Fruit fly (Drosophila melanogaster): ENCODE measurements around the gene Bx42.
A peak's percentile ranks its signal among the peaks of the same experiment; 100 is the strongest.

Gene Bx42

DNA sequence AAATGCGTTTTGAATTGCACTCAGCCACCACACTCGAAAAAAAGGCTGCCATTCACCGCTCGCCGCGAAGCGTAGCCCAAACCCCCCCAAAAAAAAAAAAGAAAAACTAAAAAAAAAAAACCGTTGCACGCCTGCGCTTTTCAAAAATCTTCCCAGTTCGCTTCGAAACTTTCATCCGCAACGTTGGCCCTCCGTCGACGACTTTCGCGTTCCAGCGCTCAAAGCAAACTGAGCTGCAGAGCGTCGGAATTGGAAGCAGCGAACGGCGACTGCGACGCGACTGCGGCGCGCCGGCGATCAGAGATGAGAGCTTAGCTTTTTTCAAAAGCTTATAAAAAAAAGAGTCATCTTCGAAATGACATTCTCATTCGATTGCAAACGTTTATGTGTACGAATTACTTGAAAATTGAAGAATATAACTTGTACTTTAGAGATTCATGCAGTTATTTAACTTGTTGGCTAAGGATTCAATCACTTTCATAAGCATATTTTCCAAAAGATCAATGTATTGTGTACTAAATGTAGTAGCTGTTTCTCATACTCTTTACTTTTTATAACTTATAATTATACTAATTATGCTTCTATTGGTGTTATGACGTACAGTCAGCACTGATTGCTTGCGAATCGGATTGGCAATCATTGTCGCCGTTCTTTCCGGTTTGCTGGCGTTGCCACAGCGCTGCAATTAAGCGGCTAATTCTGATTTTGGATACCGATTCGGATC is 38.5 kb downstream of the Bx42 start, which contains the start of gene CG15365 (continued):
- no peak for TF ChIP-seq dsf (GFP tag; optimal IDR thresholded peaks at IDR 0.05; ENCODE audit: borderline replicate concordance)
- no peak for TF ChIP-seq pan (optimal IDR thresholded peaks at IDR 0.05)
- TF ChIP-seq CrebA (GFP tag; optimal IDR thresholded peaks at IDR 0.05; ENCODE audit: borderline replicate concordance): no peak

DNA sequence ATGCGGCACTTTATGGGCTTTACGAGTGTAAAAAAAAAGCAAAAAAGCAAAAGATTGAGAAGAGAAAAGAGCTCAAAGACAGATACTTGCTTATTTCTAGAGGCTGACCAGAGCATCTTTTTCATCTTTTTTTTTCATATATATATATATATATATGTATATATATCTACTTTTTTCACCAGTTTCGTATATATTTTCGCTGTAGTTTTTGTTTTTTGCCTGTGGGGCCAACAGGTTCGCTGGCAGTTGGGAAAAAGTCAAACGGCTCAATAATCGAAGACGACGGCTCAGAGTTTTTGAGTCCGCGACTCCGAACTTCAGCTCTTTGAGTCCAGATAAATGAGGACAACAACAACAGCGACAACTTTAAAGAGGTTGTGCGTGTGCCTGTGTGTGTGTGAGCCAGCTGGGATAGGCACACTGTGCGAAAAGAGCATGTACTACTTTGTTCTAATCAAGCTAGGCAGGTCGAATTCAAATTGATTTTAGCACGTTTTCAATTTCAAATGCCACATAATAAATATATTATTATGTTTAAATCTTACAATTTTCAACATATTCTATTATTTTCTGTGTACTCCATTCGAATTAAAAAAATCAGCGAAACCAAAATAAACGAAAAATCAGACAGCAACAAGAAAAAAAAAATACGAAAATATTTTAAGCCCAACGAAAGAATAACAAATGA is 39.5 kb downstream of the Bx42 start:
- no peak for TF ChIP-seq pan (optimal IDR thresholded peaks at IDR 0.05)
- TF ChIP-seq Hr83 (GFP tag; optimal IDR thresholded peaks at IDR 0.05; ENCODE audit: poor library complexity, severe bottlenecking): no peak
- no peak for TF ChIP-seq GATAd (GFP tag; optimal IDR thresholded peaks at IDR 0.05)
- TF ChIP-seq foxo (GFP tag; optimal IDR thresholded peaks at IDR 0.05): peak in 1 of 2 experiments; percentile 87
- peak; percentile 45 for TF ChIP-seq woc (GFP tag; optimal IDR thresholded peaks at IDR 0.05)
- peak; percentile 74 for TF ChIP-seq sage (GFP tag; optimal IDR thresholded peaks at IDR 0.05)
- no peak for TF ChIP-seq Dfd (GFP tag; optimal IDR thresholded peaks at IDR 0.05)
- no peak for TF ChIP-seq Jra (GFP tag; optimal IDR thresholded peaks at IDR 0.05)
- no peak for TF ChIP-seq Mio (GFP tag; optimal IDR thresholded peaks at IDR 0.05)
- TF ChIP-seq Hr78 (GFP tag; optimal IDR thresholded peaks at IDR 0.05): no peak
- peak; percentile 56 for TF ChIP-seq Hnf4 (GFP tag; optimal IDR thresholded peaks at IDR 0.05)
- peak; percentile 78 for TF ChIP-seq rgr (GFP tag; optimal IDR thresholded peaks at IDR 0.05)
- TF ChIP-seq dmrt93B (GFP tag; optimal IDR thresholded peaks at IDR 0.05): peak; percentile 64
- TF ChIP-seq fru (GFP tag; optimal IDR thresholded peaks at IDR 0.05): peak; percentile 75
- no peak for TF ChIP-seq Myc (optimal IDR thresholded peaks at IDR 0.05)
- no peak for TF ChIP-seq Vsx2 (GFP tag; optimal IDR thresholded peaks at IDR 0.05; ENCODE audit: partially characterized antibody)
- peak; percentile 64 for TF ChIP-seq ey (GFP tag; optimal IDR thresholded peaks at IDR 0.05)
- peak; percentile 72 for TF ChIP-seq psq (GFP tag; optimal IDR thresholded peaks at IDR 0.05)
- TF ChIP-seq dl (GFP tag; optimal IDR thresholded peaks at IDR 0.05; ENCODE audit: insufficient read depth in 1 of 2, partially characterized antibody in 2 of 2): no peak
- peak; percentile 85 for TF ChIP-seq h (GFP tag; optimal IDR thresholded peaks at IDR 0.05)
- TF ChIP-seq N (GFP tag; optimal IDR thresholded peaks at IDR 0.05): no peak
- no peak for TF ChIP-seq CG32264 (GFP tag; optimal IDR thresholded peaks at IDR 0.05)
- no peak for TF ChIP-seq jim (GFP tag; optimal IDR thresholded peaks at IDR 0.05)
- peak; percentile 19 for TF ChIP-seq Rel (GFP tag; optimal IDR thresholded peaks at IDR 0.05)
- peak; percentile 34 for TF ChIP-seq Rel (tag; optimal IDR thresholded peaks at IDR 0.05)
- no peak for TF ChIP-seq CrebA (GFP tag; optimal IDR thresholded peaks at IDR 0.05; ENCODE audit: borderline replicate concordance)
- no peak for TF ChIP-seq Abd-B (GFP tag; optimal IDR thresholded peaks at IDR 0.05)
- TF ChIP-seq usp (GFP tag; optimal IDR thresholded peaks at IDR 0.05): no peak
- peak; percentile 45 for TF ChIP-seq brk (GFP tag; optimal IDR thresholded peaks at IDR 0.05)
- TF ChIP-seq Dif (GFP tag; optimal IDR thresholded peaks at IDR 0.05; ENCODE audit: partially characterized antibody): no peak
- peak; percentile 33 for TF ChIP-seq br (GFP tag; optimal IDR thresholded peaks at IDR 0.05)
- TF ChIP-seq HLH106 (tag; optimal IDR thresholded peaks at IDR 0.05): peak; percentile 80
- TF ChIP-seq tai (GFP tag; optimal IDR thresholded peaks at IDR 0.05): no peak
- no peak for TF ChIP-seq sv (GFP tag; optimal IDR thresholded peaks at IDR 0.05)
- no peak for TF ChIP-seq dsf (GFP tag; optimal IDR thresholded peaks at IDR 0.05; ENCODE audit: borderline replicate concordance)
- TF ChIP-seq CG9705 (GFP tag; optimal IDR thresholded peaks at IDR 0.05): peak; percentile 4
- TF ChIP-seq OdsH (GFP tag; optimal IDR thresholded peaks at IDR 0.05): peak; percentile 75
- TF ChIP-seq lola (GFP tag; optimal IDR thresholded peaks at IDR 0.05): no peak
- peak; percentile 82 for TF ChIP-seq Sp1 (GFP tag; optimal IDR thresholded peaks at IDR 0.05)

Data from whole organism, wandering third instar larva.